Fruit fly (Drosophila melanogaster) whole organism, embryonic: ENCODE data around the gene CG8142.

ENCODE experiments used
- Atf6 ChIP-seq: fragments of 200-800 bp; sonication (Bioruptor generic); IDR thresholded peaks from 2 replicates; pipeline ENCODE4 v1.3.6; 2022; ENCODE audit warnings: missing biosample characterization, missing genetic modification characterization
- CG10267 ChIP-seq: fragments of 200-800 bp; sonication (Bioruptor generic); optimal IDR thresholded peaks from 2 replicates; lab custom pipeline; 2018; ENCODE audit warnings: missing biosample characterization, mild to moderate bottlenecking, missing genetic modification characterization, moderate library complexity
- CG10979 ChIP-seq: fragments of 200-800 bp; sonication (Bioruptor generic); optimal IDR thresholded peaks from 2 replicates; lab custom pipeline; 2018; ENCODE audit warnings: missing biosample characterization, mild to moderate bottlenecking, missing genetic modification characterization, moderate library complexity
- CG11398 ChIP-seq: fragments of 200-800 bp; sonication (Bioruptor generic); optimal IDR thresholded peaks from 2 replicates; lab custom pipeline; 2016; ENCODE audit warnings: missing biosample characterization, missing genetic modification characterization
- CG12744 ChIP-seq: fragments of 200-800 bp; sonication (Bioruptor generic); optimal IDR thresholded peaks from 2 replicates; lab custom pipeline; 2016; ENCODE audit warnings: missing biosample characterization, missing genetic modification characterization
- CG13775 ChIP-seq: fragments of 200-800 bp; sonication (Bioruptor generic); optimal IDR thresholded peaks from 3 replicates; lab custom pipeline; 2017; ENCODE audit warnings: missing biosample characterization, mild to moderate bottlenecking, missing genetic modification characterization
- CG14014 ChIP-seq: fragments of 200-800 bp; sonication (Bioruptor generic); IDR thresholded peaks from 2 replicates; pipeline ENCODE4 v1.3.6; 2022; ENCODE audit warnings: missing biosample characterization, missing genetic modification characterization
- CG14965 ChIP-seq: fragments of 200-800 bp; sonication (Bioruptor generic); optimal IDR thresholded peaks from 2 replicates; lab custom pipeline; 2016; ENCODE audit warnings: missing biosample characterization, missing genetic modification characterization, borderline replicate concordance
- CG16779 ChIP-seq: fragments of 200-800 bp; sonication (Bioruptor generic); IDR thresholded peaks from 2 replicates; pipeline ENCODE4 v1.3.6; 2022; ENCODE audit warnings: missing biosample characterization, missing genetic modification characterization
- CG16863 ChIP-seq: fragments of 200-800 bp; sonication (Bioruptor generic); optimal IDR thresholded peaks from 3 replicates; lab custom pipeline; 2016; ENCODE audit warnings: missing biosample characterization, missing genetic modification characterization
- CG17359 ChIP-seq: fragments of 200-800 bp; sonication (Bioruptor generic); optimal IDR thresholded peaks from 3 replicates; lab custom pipeline; 2018; ENCODE audit warnings: missing biosample characterization, mild to moderate bottlenecking, missing genetic modification characterization, moderate library complexity
- CG18764 ChIP-seq: fragments of 200-800 bp; sonication (Bioruptor generic); optimal IDR thresholded peaks from 3 replicates; lab custom pipeline; 2016; ENCODE audit warnings: missing biosample characterization, missing genetic modification characterization
- CG3726 ChIP-seq: fragments of 200-800 bp; sonication (Bioruptor generic); IDR thresholded peaks from 3 replicates; pipeline ENCODE4, ENCODE4 v1.3.6; 2022; ENCODE audit warnings: missing biosample characterization, missing genetic modification characterization
- CG3847 ChIP-seq: fragments of 200-800 bp; sonication (Bioruptor generic); IDR thresholded peaks from 2 replicates; pipeline ENCODE4 v1.3.6; 2022; ENCODE audit warnings: missing biosample characterization, missing genetic modification characterization
- CG4617 ChIP-seq: fragments of 200-800 bp; sonication (Bioruptor generic); optimal IDR thresholded peaks from 3 replicates; lab custom pipeline; 2016; ENCODE audit warnings: missing biosample characterization, missing genetic modification characterization, borderline replicate concordance
- CG4820 ChIP-seq: fragments of 200-800 bp; sonication (Bioruptor generic); optimal IDR thresholded peaks from 3 replicates; lab custom pipeline; 2016; ENCODE audit warnings: missing biosample characterization, missing genetic modification characterization
- CG4854 ChIP-seq: fragments of 200-800 bp; sonication (Bioruptor generic); optimal IDR thresholded peaks from 2 replicates; lab custom pipeline; 2016; ENCODE audit warnings: missing biosample characterization, missing genetic modification characterization, inconsistent platforms
- CG8388 ChIP-seq: fragments of 200-800 bp; sonication (Bioruptor generic); optimal IDR thresholded peaks from 2 replicates; lab custom pipeline; 2019; ENCODE audit warnings: missing biosample characterization, mild to moderate bottlenecking, missing genetic modification characterization, moderate library complexity
- CHES-1-like ChIP-seq: fragments of 200-800 bp; sonication (Bioruptor generic); optimal IDR thresholded peaks from 2 replicates; lab custom pipeline; 2016; ENCODE audit warnings: missing biosample characterization, missing genetic modification characterization
- CTCF ChIP-seq: fragments of 200-800 bp; sonication (Bioruptor generic); optimal IDR thresholded peaks from 2 replicates; lab custom pipeline; 2017; ENCODE audit warnings: missing biosample characterization, mild to moderate bottlenecking, missing genetic modification characterization, moderate library complexity
- Chrac-16 ChIP-seq: fragments of 200-800 bp; sonication (Bioruptor generic); optimal IDR thresholded peaks from 3 replicates; lab custom pipeline; 2016; ENCODE audit warnings: missing biosample characterization, missing genetic modification characterization
- Deaf1 ChIP-seq: fragments of 200-800 bp; optimal IDR thresholded peaks from 3 replicates; lab custom pipeline; 2019; ENCODE audit warnings: missing biosample characterization, mild to moderate bottlenecking, missing genetic modification characterization, moderate library complexity
- Dfd ChIP-seq, 2 experiments: fragments of >200 bp; optimal IDR thresholded peaks; 2 replicates each; lab custom pipeline; 2017; ENCODE audit warnings: missing biosample characterization in 2 of 2, missing genetic modification characterization in 2 of 2
- Fer1 ChIP-seq: fragments of 200-800 bp; sonication (Bioruptor generic); optimal IDR thresholded peaks from 2 replicates; lab custom pipeline; 2017; ENCODE audit warnings: missing biosample characterization, mild to moderate bottlenecking, missing genetic modification characterization
- Fer3 ChIP-seq: fragments of 200-800 bp; sonication (Bioruptor generic); optimal IDR thresholded peaks from 2 replicates; lab custom pipeline; 2018; ENCODE audit warnings: missing biosample characterization, mild to moderate bottlenecking, missing genetic modification characterization, moderate library complexity
- HLHmδ ChIP-seq: fragments of 200-800 bp; sonication (Bioruptor generic); optimal IDR thresholded peaks from 2 replicates; lab custom pipeline; 2018; ENCODE audit warnings: missing biosample characterization, mild to moderate bottlenecking, missing genetic modification characterization, moderate library complexity
- Lhr ChIP-seq: fragments of 200-800 bp; sonication (Bioruptor generic); optimal IDR thresholded peaks from 3 replicates; lab custom pipeline; 2017; ENCODE audit warnings: mild to moderate bottlenecking, missing biosample characterization, missing genetic modification reagents, missing genetic modification characterization
- MTF-1 ChIP-seq: fragments of 200-800 bp; sonication (Bioruptor generic); optimal IDR thresholded peaks from 2 replicates; lab custom pipeline; 2018; ENCODE audit warnings: missing biosample characterization, mild to moderate bottlenecking, missing genetic modification characterization, borderline replicate concordance
- Meics ChIP-seq: fragments of 200-800 bp; sonication (Bioruptor generic); optimal IDR thresholded peaks from 2 replicates; lab custom pipeline; 2017; ENCODE audit warnings: missing biosample characterization, mild to moderate bottlenecking, missing genetic modification characterization
- Nf-YC ChIP-seq: fragments of 200-800 bp; optimal IDR thresholded peaks from 3 replicates; lab custom pipeline; 2019; ENCODE audit warnings: missing biosample characterization, mild to moderate bottlenecking, missing genetic modification characterization, moderate library complexity
- Ravus ChIP-seq: fragments of 200-800 bp; sonication (Bioruptor generic); IDR thresholded peaks from 2 replicates; pipeline ENCODE4 v1.3.6; 2022; ENCODE audit warnings: missing biosample characterization, missing genetic modification characterization
- Rx ChIP-seq: fragments of 200-800 bp; sonication (Bioruptor generic); IDR thresholded peaks from 2 replicates; pipeline ENCODE4 v1.3.6; 2022; ENCODE audit warnings: missing biosample characterization, missing genetic modification characterization
- Sry-δ ChIP-seq: fragments of 200-800 bp; sonication (Bioruptor generic); optimal IDR thresholded peaks from 2 replicates; lab custom pipeline; 2016; ENCODE audit warnings: missing biosample characterization, missing genetic modification characterization
- br ChIP-seq: fragments of >200 bp; optimal IDR thresholded peaks from 2 replicates; lab custom pipeline; 2017
- corto ChIP-seq: fragments of 200-800 bp; sonication (Bioruptor generic); optimal IDR thresholded peaks from 2 replicates; lab custom pipeline; 2016; ENCODE audit warnings: missing biosample characterization, mild to moderate bottlenecking, missing genetic modification characterization, moderate library complexity
- crol ChIP-seq: fragments of 200-800 bp; sonication (Bioruptor generic); IDR thresholded peaks from 2 replicates; pipeline ENCODE4 v1.3.6; 2022; ENCODE audit warnings: missing biosample characterization, missing genetic modification characterization
- eve ChIP-seq, 2 experiments: fragments of >200 bp; optimal IDR thresholded peaks; 2 replicates each; lab custom pipeline; 2017; ENCODE audit warnings: missing biosample characterization in 2 of 2, missing genetic modification characterization in 2 of 2
- ham ChIP-seq: fragments of 200-800 bp; sonication (Bioruptor generic); IDR thresholded peaks from 2 replicates; pipeline ENCODE4 v1.3.6; 2022; ENCODE audit warnings: missing biosample characterization, missing genetic modification characterization
- hbn ChIP-seq: fragments of 200-800 bp; sonication (Bioruptor generic); IDR thresholded peaks from 2 replicates; pipeline ENCODE4 v1.3.6; 2022; ENCODE audit warnings: missing biosample characterization, missing genetic modification characterization; ENCODE audit not compliant: partially characterized antibody
- ken ChIP-seq: fragments of 200-800 bp; sonication (Bioruptor generic); IDR thresholded peaks from 3 replicates; pipeline ENCODE4 v1.3.6; 2022; ENCODE audit warnings: missing biosample characterization, missing genetic modification characterization
- kni ChIP-seq: fragments of 200-800 bp; sonication (Bioruptor generic); optimal IDR thresholded peaks from 3 replicates; lab custom pipeline; 2017; ENCODE audit warnings: mild to moderate bottlenecking, missing biosample characterization, missing genetic modification reagents, missing genetic modification characterization
- lilli ChIP-seq: fragments of 200-800 bp; sonication (Bioruptor generic); optimal IDR thresholded peaks from 3 replicates; lab custom pipeline; 2016; ENCODE audit warnings: missing biosample characterization, missing genetic modification characterization
- maf-S ChIP-seq: fragments of 200-800 bp; sonication (Bioruptor generic); optimal IDR thresholded peaks from 2 replicates; lab custom pipeline; 2016; ENCODE audit warnings: missing biosample characterization, missing genetic modification characterization
- p53 ChIP-seq: fragments of 200-800 bp; sonication (Bioruptor generic); optimal IDR thresholded peaks from 2 replicates; lab custom pipeline; 2016; ENCODE audit warnings: missing biosample characterization, missing genetic modification characterization
- pan ChIP-seq, 4 experiments: fragments of >200 bp in 3 of 4; fragments of 200-800 bp in 1 of 4; sonication (Bioruptor generic) in 1 of 4; optimal IDR thresholded peaks in 3 of 4; IDR thresholded peaks in 1 of 4; 2 replicates each; pipeline versions ENCODE4 v1.3.6 to Lab custom; 2017 to 2022; ENCODE audit warnings: missing biosample characterization in 2 of 4, missing genetic modification characterization in 2 of 4, mixed read lengths in 1 of 4
- sc ChIP-seq, 3 experiments: fragments of >200 bp in 2 of 3; fragments of 200-800 bp in 1 of 3; sonication (Bioruptor generic) in 1 of 3; optimal IDR thresholded peaks; 2 replicates in 2 of 3; 3 replicates in 1 of 3; lab custom pipeline; 2017; ENCODE audit warnings: mild to moderate bottlenecking in 1 of 3, missing biosample characterization in 1 of 3, missing genetic modification characterization in 1 of 3, missing genetic modification reagents in 1 of 3
- twi ChIP-seq: fragments of 200-800 bp; optimal IDR thresholded peaks from 2 replicates; lab custom pipeline; 2019; ENCODE audit warnings: missing biosample characterization, mild to moderate bottlenecking, missing genetic modification characterization, moderate library complexity
- vnd ChIP-seq: fragments of 200-800 bp; sonication (Bioruptor generic); IDR thresholded peaks from 3 replicates; pipeline ENCODE4 v1.3.6; 2022; ENCODE audit warnings: missing biosample characterization, missing genetic modification characterization; ENCODE audit not compliant: partially characterized antibody
- wdn ChIP-seq: fragments of 200-800 bp; sonication (Bioruptor generic); IDR thresholded peaks from 2 replicates; pipeline ENCODE4 v1.3.6; 2022; ENCODE audit warnings: missing biosample characterization, missing genetic modification characterization

The CG8142 gene

DNA sequence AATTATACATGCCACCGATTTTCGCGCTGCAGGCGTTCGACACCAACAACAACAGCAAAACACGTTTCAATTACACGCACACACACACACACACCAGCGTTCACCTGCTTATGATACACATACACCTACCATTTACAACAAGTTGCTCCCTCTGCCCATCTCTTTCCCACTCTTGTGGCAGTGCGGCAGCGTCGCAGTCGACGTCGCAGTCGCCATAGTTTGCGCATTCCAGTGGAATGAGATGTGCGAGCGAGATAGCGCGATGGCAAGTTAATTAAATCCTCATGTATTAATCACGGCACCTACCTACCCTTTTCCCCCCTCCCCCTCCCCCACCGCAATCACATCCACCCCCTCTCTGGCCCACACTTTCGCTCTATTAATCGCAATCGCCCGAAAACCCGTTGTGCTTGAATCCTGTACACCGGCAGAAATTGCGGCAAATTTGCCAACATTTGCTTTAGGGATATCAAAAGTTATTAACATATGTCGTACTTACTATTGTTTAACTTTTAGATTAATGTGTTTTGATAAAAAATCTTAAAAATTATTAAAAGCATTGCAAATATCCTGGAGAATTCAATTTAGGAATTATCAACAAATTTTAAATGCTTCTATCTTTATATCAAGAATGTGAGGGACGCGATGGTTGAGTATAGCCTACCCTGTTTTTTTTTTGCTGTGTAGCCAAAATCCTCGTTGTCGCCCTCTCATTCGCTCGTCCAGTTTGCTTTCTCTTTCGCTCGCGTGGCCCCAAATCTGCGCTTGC, 42.0 kb downstream of the CG8142 start (continued):
- no peak for TF ChIP-seq HLHmδ (GFP tag; lab: Kevin White, UChicago)
- no peak for TF ChIP-seq twi (tag; lab: Kevin White, UChicago)
- no peak for TF ChIP-seq eve (GFP tag; optimal IDR thresholded peaks at IDR 0.05; lab: Kevin White, UChicago)
- no peak for TF ChIP-seq Fer3 (tag; lab: Kevin White, UChicago)
- peak; percentile 48 for TF ChIP-seq CG13775
- TF ChIP-seq CG16779 = no peak
- TF ChIP-seq crol (GFP tag; lab: Robert Waterston, UW) = peak; percentile 86
- TF ChIP-seq CG12744 = no peak
- no peak for TF ChIP-seq pan (optimal IDR thresholded peaks at IDR 0.05; lab: Kevin White, UChicago)
- no peak for TF ChIP-seq pan (GFP tag; optimal IDR thresholded peaks at IDR 0.05 in 1 of 2, IDR thresholded peaks at IDR 0.05 in 1 of 2)
- no peak for TF ChIP-seq Ravus (GFP tag; lab: Robert Waterston, UW)
- peak; percentile 70 for TF ChIP-seq Meics (GFP tag; lab: Kevin White, UChicago)
- no peak for TF ChIP-seq MTF-1 (GFP tag; lab: Kevin White, UChicago)
- TF ChIP-seq maf-S = no peak
- TF ChIP-seq CHES-1-like = no peak
- peak; percentile 91 for TF ChIP-seq Nf-YC
- no peak for TF ChIP-seq br
- TF ChIP-seq CG10979 (tag; lab: Kevin White, UChicago) = peak; percentile 56
- TF ChIP-seq corto (GFP tag; lab: Kevin White, UChicago) = no peak
- TF ChIP-seq Rx (GFP tag; lab: Robert Waterston, UW) = no peak
- peak; percentile 10 for TF ChIP-seq CG8388
- no peak for TF ChIP-seq CG14014 (GFP tag; lab: Robert Waterston, UW)
- no peak for TF ChIP-seq CTCF (GFP tag; lab: Kevin White, UChicago)
- peak; percentile 24 for TF ChIP-seq CG10267 (tag; lab: Kevin White, UChicago)
- no peak for TF ChIP-seq ken
- TF ChIP-seq Chrac-16 (GFP tag; lab: Kevin White, UChicago) = peak; percentile 12
- TF ChIP-seq ham = no peak
- no peak for TF ChIP-seq CG3726 (GFP tag; lab: Robert Waterston, UW)
- TF ChIP-seq CG3847 = no peak
- no peak for TF ChIP-seq wdn
- TF ChIP-seq CG11398 (GFP tag; lab: Kevin White, UChicago) = no peak
- TF ChIP-seq lilli (GFP tag; lab: Kevin White, UChicago) = peak; percentile 33
- no peak for TF ChIP-seq CG4617
- peak; percentile 35 for TF ChIP-seq CG17359
- TF ChIP-seq CG18764 (GFP tag; lab: Kevin White, UChicago) = no peak
- TF ChIP-seq sc (optimal IDR thresholded peaks at IDR 0.05; lab: Kevin White, UChicago) = no peak
- no peak for TF ChIP-seq sc (GFP tag; optimal IDR thresholded peaks at IDR 0.05; lab: Kevin White, UChicago)
- TF ChIP-seq CG4820 (GFP tag; lab: Kevin White, UChicago) = no peak
- TF ChIP-seq Sry-δ (GFP tag; lab: Kevin White, UChicago) = no peak
- no peak for TF ChIP-seq Fer1 (GFP tag; lab: Kevin White, UChicago)
- TF ChIP-seq CG4854 (GFP tag; lab: Kevin White, UChicago) = no peak
- TF ChIP-seq Deaf1 = no peak
- TF ChIP-seq kni = no peak
- no peak for TF ChIP-seq vnd (GFP tag; lab: Robert Waterston, UW)
- no peak for TF ChIP-seq Dfd (GFP tag; optimal IDR thresholded peaks at IDR 0.05; lab: Kevin White, UChicago)
- no peak for TF ChIP-seq CG16863 (GFP tag; lab: Kevin White, UChicago)
- TF ChIP-seq Atf6 = no peak
- no peak for TF ChIP-seq p53 (GFP tag; lab: Kevin White, UChicago)
- TF ChIP-seq CG14965 (GFP tag; lab: Kevin White, UChicago) = no peak
- TF ChIP-seq Lhr (GFP tag; lab: Kevin White, UChicago) = no peak
- TF ChIP-seq hbn = no peak
